Fruit fly (Drosophila melanogaster) whole organism, embryonic: ENCODE data around the gene Myo31DF.

Experiments used
- Atf3 ChIP-seq: fragments of 200-800 bp; sonication (Bioruptor generic); optimal IDR thresholded peaks from 3 replicates; lab custom pipeline; 2016; ENCODE audit warnings: missing biosample characterization, missing genetic modification characterization
- B-H1 ChIP-seq: fragments of 200-800 bp; sonication (Bioruptor generic); IDR thresholded peaks from 3 replicates; pipeline ENCODE4 v1.3.6; 2022; ENCODE audit warnings: missing biosample characterization, missing genetic modification characterization
- Bgb ChIP-seq: fragments of 200-800 bp; sonication (Bioruptor generic); IDR thresholded peaks from 2 replicates; pipeline ENCODE4 v1.3.6; 2022; ENCODE audit warnings: missing biosample characterization, missing genetic modification characterization; ENCODE audit not compliant: partially characterized antibody
- CG10366 ChIP-seq: fragments of 200-800 bp; sonication (Bioruptor generic); IDR thresholded peaks from 2 replicates; pipeline ENCODE4 v1.3.6; 2022; ENCODE audit warnings: missing biosample characterization, missing genetic modification characterization
- CG10462 ChIP-seq: fragments of 200-800 bp; sonication (Bioruptor generic); optimal IDR thresholded peaks from 2 replicates; lab custom pipeline; 2016; ENCODE audit warnings: missing biosample characterization, missing genetic modification characterization
- CG10565 ChIP-seq: fragments of 200-800 bp; sonication (Bioruptor generic); optimal IDR thresholded peaks from 3 replicates; lab custom pipeline; 2016; ENCODE audit warnings: missing biosample characterization, mild to moderate bottlenecking, missing genetic modification characterization
- CG12659 ChIP-seq: fragments of 200-800 bp; sonication (Bioruptor generic); optimal IDR thresholded peaks from 3 replicates; lab custom pipeline; 2017; ENCODE audit warnings: mild to moderate bottlenecking, missing biosample characterization, missing genetic modification reagents, missing genetic modification characterization
- CG13894 ChIP-seq: fragments of 200-800 bp; sonication (Bioruptor generic); optimal IDR thresholded peaks from 3 replicates; lab custom pipeline; 2018; ENCODE audit warnings: missing biosample characterization, mild to moderate bottlenecking, missing genetic modification characterization, moderate library complexity
- CG14050 ChIP-seq: fragments of 200-800 bp; sonication (Bioruptor generic); IDR thresholded peaks from 3 replicates; pipeline ENCODE4 v1.3.6; 2022; ENCODE audit warnings: missing biosample characterization, missing genetic modification characterization
- CG1647 ChIP-seq: fragments of 200-800 bp; sonication (Bioruptor generic); optimal IDR thresholded peaks from 3 replicates; lab custom pipeline; 2016; ENCODE audit warnings: missing biosample characterization, missing genetic modification characterization
- CG18476 ChIP-seq: fragments of 200-800 bp; sonication (Bioruptor generic); optimal IDR thresholded peaks from 2 replicates; lab custom pipeline; 2016; ENCODE audit warnings: missing biosample characterization, mild to moderate bottlenecking, missing genetic modification characterization
- CG2120 ChIP-seq: fragments of 200-800 bp; sonication (Bioruptor generic); optimal IDR thresholded peaks from 3 replicates; lab custom pipeline; 2016; ENCODE audit warnings: missing biosample characterization, missing genetic modification characterization
- CG3065 ChIP-seq: fragments of 200-800 bp; sonication (Bioruptor generic); optimal IDR thresholded peaks from 2 replicates; lab custom pipeline; 2016; ENCODE audit warnings: missing biosample characterization, missing genetic modification characterization
- CG31388 ChIP-seq: fragments of 200-800 bp; sonication (Bioruptor generic); optimal IDR thresholded peaks from 2 replicates; lab custom pipeline; 2016; ENCODE audit warnings: missing biosample characterization, missing genetic modification characterization
- CG32532 ChIP-seq: fragments of 200-800 bp; sonication (Bioruptor generic); IDR thresholded peaks from 2 replicates; pipeline ENCODE4 v1.3.6; 2022; ENCODE audit warnings: missing biosample characterization, missing genetic modification characterization
- CG32772 ChIP-seq: fragments of 200-800 bp; sonication (Bioruptor generic); IDR thresholded peaks from 2 replicates; pipeline ENCODE4 v1.3.6; 2022; ENCODE audit warnings: missing biosample characterization, missing genetic modification characterization
- CG33213 ChIP-seq: fragments of 200-800 bp; sonication (Bioruptor generic); optimal IDR thresholded peaks from 3 replicates; lab custom pipeline; 2016; ENCODE audit warnings: missing biosample characterization, missing genetic modification characterization
- CG4617 ChIP-seq: fragments of 200-800 bp; sonication (Bioruptor generic); optimal IDR thresholded peaks from 3 replicates; lab custom pipeline; 2016; ENCODE audit warnings: missing biosample characterization, missing genetic modification characterization, borderline replicate concordance
- CG6175 ChIP-seq: fragments of 200-800 bp; sonication (Bioruptor generic); IDR thresholded peaks from 3 replicates; pipeline ENCODE4 v1.3.6; 2022; ENCODE audit warnings: missing biosample characterization, missing genetic modification characterization
- CG9609 ChIP-seq: fragments of 200-800 bp; sonication (Bioruptor generic); optimal IDR thresholded peaks from 3 replicates; lab custom pipeline; 2016; ENCODE audit warnings: missing biosample characterization, missing genetic modification characterization
- CG9797 ChIP-seq: fragments of 200-800 bp; sonication (Bioruptor generic); optimal IDR thresholded peaks from 3 replicates; lab custom pipeline; 2018; ENCODE audit warnings: missing biosample characterization, mild to moderate bottlenecking, missing genetic modification characterization
- Camta ChIP-seq: fragments of 200-800 bp; sonication (Bioruptor generic); optimal IDR thresholded peaks from 2 replicates; lab custom pipeline; 2016; ENCODE audit warnings: missing biosample characterization, missing genetic modification characterization
- CkIIα-i1 ChIP-seq: fragments of 200-800 bp; sonication (Bioruptor generic); IDR thresholded peaks from 2 replicates; pipeline ENCODE4 v1.3.6; 2022; ENCODE audit warnings: missing biosample characterization, missing genetic modification characterization
- Dek ChIP-seq: fragments of 200-800 bp; sonication (Bioruptor generic); optimal IDR thresholded peaks from 3 replicates; lab custom pipeline; 2019; ENCODE audit warnings: missing biosample characterization, mild to moderate bottlenecking, missing genetic modification characterization, moderate library complexity
- Hsf ChIP-seq: fragments of 200-800 bp; sonication (Bioruptor generic); optimal IDR thresholded peaks from 3 replicates; lab custom pipeline; 2016; ENCODE audit warnings: missing biosample characterization, missing genetic modification characterization
- MTF-1 ChIP-seq: fragments of 200-800 bp; sonication (Bioruptor generic); optimal IDR thresholded peaks from 2 replicates; lab custom pipeline; 2018; ENCODE audit warnings: missing biosample characterization, mild to moderate bottlenecking, missing genetic modification characterization, borderline replicate concordance
- Nf-YA ChIP-seq: fragments of 200-800 bp; sonication (Bioruptor generic); IDR thresholded peaks from 2 replicates; pipeline ENCODE4 v1.3.6; 2022; ENCODE audit warnings: missing biosample characterization, missing genetic modification characterization
- Scr ChIP-seq: fragments of 200-800 bp; sonication (Bioruptor generic); IDR thresholded peaks from 2 replicates; pipeline ENCODE4 v1.3.6; 2022; ENCODE audit warnings: missing biosample characterization, missing genetic modification characterization; ENCODE audit not compliant: partially characterized antibody
- Side ChIP-seq: fragments of 200-800 bp; sonication (Bioruptor generic); optimal IDR thresholded peaks from 2 replicates; lab custom pipeline; 2016; ENCODE audit warnings: missing biosample characterization, missing genetic modification characterization
- Sox100B ChIP-seq: fragments of 200-800 bp; sonication (Bioruptor generic); optimal IDR thresholded peaks from 3 replicates; lab custom pipeline; 2018; ENCODE audit warnings: missing biosample characterization, mild to moderate bottlenecking, missing genetic modification characterization
- Sry-δ ChIP-seq: fragments of 200-800 bp; sonication (Bioruptor generic); optimal IDR thresholded peaks from 2 replicates; lab custom pipeline; 2016; ENCODE audit warnings: missing biosample characterization, missing genetic modification characterization
- ac ChIP-seq: fragments of 200-800 bp; sonication (Bioruptor generic); optimal IDR thresholded peaks from 3 replicates; lab custom pipeline; 2017; ENCODE audit warnings: missing biosample characterization, mild to moderate bottlenecking, missing genetic modification characterization
- cas ChIP-seq: fragments of 200-800 bp; sonication (Bioruptor generic); IDR thresholded peaks from 2 replicates; pipeline ENCODE4 v1.3.6; 2022; ENCODE audit warnings: missing biosample characterization, missing genetic modification characterization
- croc ChIP-seq: fragments of 200-800 bp; sonication (Bioruptor generic); conservative IDR thresholded peaks from 3 replicates; pipeline ENCODE4 v1.3.6; 2022; ENCODE audit warnings: missing biosample characterization, missing genetic modification characterization
- crol ChIP-seq: fragments of 200-800 bp; sonication (Bioruptor generic); IDR thresholded peaks from 2 replicates; pipeline ENCODE4 v1.3.6; 2022; ENCODE audit warnings: missing biosample characterization, missing genetic modification characterization
- cwo ChIP-seq: fragments of 200-800 bp; sonication (Bioruptor generic); optimal IDR thresholded peaks from 3 replicates; lab custom pipeline; 2017; ENCODE audit warnings: missing biosample characterization, missing genetic modification characterization, mild to moderate bottlenecking, moderate library complexity, missing genetic modification reagents
- disco-r ChIP-seq: fragments of 200-800 bp; sonication (Bioruptor generic); optimal IDR thresholded peaks from 2 replicates; lab custom pipeline; 2016; ENCODE audit warnings: missing biosample characterization, missing genetic modification characterization
- dmrt11E ChIP-seq: fragments of 200-800 bp; sonication (Bioruptor generic); optimal IDR thresholded peaks from 3 replicates; lab custom pipeline; 2018; ENCODE audit warnings: missing biosample characterization, mild to moderate bottlenecking, missing genetic modification characterization, moderate library complexity
- emc ChIP-seq: fragments of 200-800 bp; sonication (Bioruptor generic); optimal IDR thresholded peaks from 2 replicates; lab custom pipeline; 2016; ENCODE audit warnings: missing biosample characterization, missing genetic modification characterization
- esg ChIP-seq: fragments of 200-800 bp; sonication (Bioruptor generic); conservative IDR thresholded peaks from 2 replicates; pipeline ENCODE4 v1.3.6; 2022; ENCODE audit warnings: missing biosample characterization, missing genetic modification characterization
- ewg ChIP-seq: fragments of 200-800 bp; sonication (Bioruptor generic); optimal IDR thresholded peaks from 3 replicates; lab custom pipeline; 2017; ENCODE audit warnings: mild to moderate bottlenecking, missing biosample characterization, missing genetic modification reagents, missing genetic modification characterization
- grau ChIP-seq: fragments of 200-800 bp; optimal IDR thresholded peaks from 3 replicates; lab custom pipeline; 2019; ENCODE audit warnings: missing biosample characterization, mild to moderate bottlenecking, missing genetic modification characterization, moderate library complexity
- grn ChIP-seq: fragments of 200-800 bp; sonication (Bioruptor generic); optimal IDR thresholded peaks from 3 replicates; lab custom pipeline; 2017; ENCODE audit warnings: missing biosample characterization, missing genetic modification characterization
- lab ChIP-seq: fragments of 200-800 bp; sonication (Bioruptor generic); optimal IDR thresholded peaks from 3 replicates; lab custom pipeline; 2017; ENCODE audit warnings: missing biosample characterization, missing genetic modification characterization, mild to moderate bottlenecking, moderate library complexity, missing genetic modification reagents
- lilli ChIP-seq: fragments of 200-800 bp; sonication (Bioruptor generic); optimal IDR thresholded peaks from 3 replicates; lab custom pipeline; 2016; ENCODE audit warnings: missing biosample characterization, missing genetic modification characterization
- maf-S ChIP-seq: fragments of 200-800 bp; sonication (Bioruptor generic); optimal IDR thresholded peaks from 2 replicates; lab custom pipeline; 2016; ENCODE audit warnings: missing biosample characterization, missing genetic modification characterization
- pita ChIP-seq: fragments of 200-800 bp; sonication (Bioruptor generic); optimal IDR thresholded peaks from 2 replicates; lab custom pipeline; 2017; ENCODE audit warnings: missing biosample characterization, mild to moderate bottlenecking, missing genetic modification characterization
- pros ChIP-seq: fragments of 200-800 bp; sonication (Bioruptor generic); optimal IDR thresholded peaks from 3 replicates; lab custom pipeline; 2019; ENCODE audit warnings: missing biosample characterization, mild to moderate bottlenecking, missing genetic modification characterization, moderate library complexity
- seq ChIP-seq: fragments of 200-800 bp; sonication (Bioruptor generic); IDR thresholded peaks from 2 replicates; pipeline ENCODE4 v1.3.6; 2022; ENCODE audit warnings: missing biosample characterization, missing genetic modification characterization
- ttk ChIP-seq: fragments of 200-800 bp; sonication (Bioruptor generic); IDR thresholded peaks from 2 replicates; pipeline ENCODE4 v2.1.2; 2022; ENCODE audit warnings: missing biosample characterization, missing genetic modification characterization
- usp ChIP-seq: fragments of >200 bp; optimal IDR thresholded peaks from 2 replicates; lab custom pipeline; 2017; ENCODE audit warnings: missing biosample characterization, missing genetic modification characterization
- zfh1 ChIP-seq: fragments of 200-800 bp; sonication (Bioruptor generic); IDR thresholded peaks from 3 replicates; pipeline ENCODE4 v1.3.6; 2022; ENCODE audit warnings: missing biosample characterization, missing genetic modification characterization

Gene Myo31DF

dm6 chr2L:10468388-10468787 lies 38.2 kb downstream of the Myo31DF start (continued):
- no peak for TF ChIP-seq grn (GFP tag; lab: Kevin White, UChicago)
- no peak for TF ChIP-seq ewg
- TF ChIP-seq crol (GFP tag; lab: Robert Waterston, UW) = no peak
- no peak for TF ChIP-seq Atf3 (GFP tag; lab: Kevin White, UChicago)
- no peak for TF ChIP-seq CG13894 (tag; lab: Kevin White, UChicago)
- peak; percentile 76 for TF ChIP-seq zfh1 (GFP tag; lab: Robert Waterston, UW)
- no peak for TF ChIP-seq Dek
- TF ChIP-seq CG3065 (GFP tag; lab: Kevin White, UChicago) = no peak
- peak; percentile 5 for TF ChIP-seq CG12659 (GFP tag; lab: Kevin White, UChicago)
- TF ChIP-seq CG32532 (GFP tag; lab: Robert Waterston, UW) = peak; percentile 82
- peak; percentile 61 for TF ChIP-seq grau
- TF ChIP-seq ac = no peak
- no peak for TF ChIP-seq cwo
- no peak for TF ChIP-seq MTF-1 (GFP tag; lab: Kevin White, UChicago)
- TF ChIP-seq CkIIα-i1 = no peak; the same call in 1 of the 2 replicates
- TF ChIP-seq lilli = peak; percentile 52
- TF ChIP-seq CG10366 (GFP tag; lab: Robert Waterston, UW) = peak; percentile 40
- no peak for TF ChIP-seq pita (GFP tag; lab: Kevin White, UChicago)
- peak; percentile 23 for TF ChIP-seq Sox100B
- TF ChIP-seq pros (GFP tag; lab: Kevin White, UChicago) = no peak
- TF ChIP-seq CG10462 (GFP tag; lab: Kevin White, UChicago) = no peak
- peak; percentile 61 for TF ChIP-seq esg (GFP tag; lab: Robert Waterston, UW)
- no peak for TF ChIP-seq CG4617
- no peak for TF ChIP-seq CG18476 (GFP tag; lab: Kevin White, UChicago)
- TF ChIP-seq Side (GFP tag; lab: Kevin White, UChicago) = no peak
- no peak for TF ChIP-seq CG31388
- no peak for TF ChIP-seq dmrt11E
- no peak for TF ChIP-seq CG6175
- peak; percentile 43 for TF ChIP-seq CG2120
- TF ChIP-seq Camta (GFP tag; lab: Kevin White, UChicago) = no peak
- peak; percentile 79 for TF ChIP-seq lab
- peak; percentile 45; the same call in 1 of the 3 replicates for TF ChIP-seq CG14050 (GFP tag; lab: Robert Waterston, UW)
- no peak for TF ChIP-seq CG1647 (GFP tag; lab: Kevin White, UChicago)
- TF ChIP-seq Nf-YA (GFP tag; lab: Robert Waterston, UW) = 0 out of 2 replicates have a peak, but pooled peaks have one; percentile 9
- no peak for TF ChIP-seq cas
- no peak for TF ChIP-seq disco-r (GFP tag; lab: Kevin White, UChicago)
- peak; percentile 51; the same call in 1 of the 2 replicates for TF ChIP-seq CG32772 (GFP tag; lab: Robert Waterston, UW)
- no peak for TF ChIP-seq maf-S (GFP tag; lab: Kevin White, UChicago)
- TF ChIP-seq CG10565 (GFP tag; lab: Kevin White, UChicago) = no peak
- peak; percentile 35; the same call in 2 of the 3 replicates for TF ChIP-seq B-H1 (GFP tag; lab: Robert Waterston, UW)
- TF ChIP-seq Bgb (GFP tag; lab: Robert Waterston, UW) = no peak
- TF ChIP-seq ttk (GFP tag; lab: Robert Waterston, UW) = peak; percentile 51
- no peak for TF ChIP-seq Sry-δ (GFP tag; lab: Kevin White, UChicago)
- 0 out of 3 replicates have a peak, but pooled peaks have one; percentile 14 for TF ChIP-seq croc (GFP tag; lab: Robert Waterston, UW)
- no peak for TF ChIP-seq usp
- no peak for TF ChIP-seq seq (GFP tag; lab: Robert Waterston, UW)
- no peak for TF ChIP-seq CG33213 (GFP tag; lab: Kevin White, UChicago)
- no peak for TF ChIP-seq Scr (GFP tag; lab: Robert Waterston, UW)
- no peak for TF ChIP-seq Hsf (GFP tag; lab: Kevin White, UChicago)
- no peak for TF ChIP-seq CG9609 (GFP tag; lab: Kevin White, UChicago)
- TF ChIP-seq CG9797 = no peak
- TF ChIP-seq emc = no peak
